Worm (Caenorhabditis elegans): ENCODE results near the gene Y57G7A.11.

Gene Y57G7A.11

ce11 chrII:1275439-1275838, 1.2 kb downstream of the Y57G7A.11 start, which contains the start of gene Y57G7A.5:
Y57G7A.5 (minus strand) TSS chrII:1275539.
- no peak for TF ChIP-seq sem-2 (GFP tag; optimal IDR thresholded peaks at IDR 0.05)
- no peak for TF ChIP-seq hlh-1 (tag; optimal IDR thresholded peaks at IDR 0.05)
- TF ChIP-seq mls-2 (tag; optimal IDR thresholded peaks at IDR 0.05) = no peak
- TF ChIP-seq nhr-76 (tag; optimal IDR thresholded peaks at IDR 0.05) = no peak
- no peak for TF ChIP-seq snpc-4 (tag; optimal IDR thresholded peaks at IDR 0.05)
- no peak for TF ChIP-seq blmp-1 (tag; optimal IDR thresholded peaks at IDR 0.05)
- TF ChIP-seq unc-39 (tag; optimal IDR thresholded peaks at IDR 0.05) = no peak
- TF ChIP-seq ces-1 (GFP tag; optimal IDR thresholded peaks at IDR 0.05) = no peak
- TF ChIP-seq mep-1 (tag; optimal IDR thresholded peaks at IDR 0.05) = no peak
- no peak for TF ChIP-seq sptf-1 (tag; optimal IDR thresholded peaks at IDR 0.05)
- no peak for TF ChIP-seq pha-4 (tag; optimal IDR thresholded peaks at IDR 0.05)

ce11 chrII:1271814-1272213, 4.9 kb downstream of the Y57G7A.11 start, which contains the start of gene srw-66:
srw-66 (minus strand) TSS chrII:1271914.
- TF ChIP-seq blmp-1 (tag; optimal IDR thresholded peaks at IDR 0.05) (no peak), M03D4.4 (tag; optimal IDR thresholded peaks at IDR 0.05) (no peak), pha-4 (tag; optimal IDR thresholded peaks at IDR 0.05) (no peak), mab-5 (tag; optimal IDR thresholded peaks at IDR 0.05) (no peak), flh-1 (GFP tag; optimal IDR thresholded peaks at IDR 0.05) (no peak), snpc-4 (tag; optimal IDR thresholded peaks at IDR 0.05) (no peak), ceh-39 (tag; optimal IDR thresholded peaks at IDR 0.05) (no peak), unc-39 (tag; optimal IDR thresholded peaks at IDR 0.05) (no peak), lin-32 (GFP tag; optimal IDR thresholded peaks at IDR 0.05) (no peak), cnd-1 (tag; optimal IDR thresholded peaks at IDR 0.05) (no peak), nhr-12 (tag; optimal IDR thresholded peaks at IDR 0.05) (no peak), hlh-1 (tag; optimal IDR thresholded peaks at IDR 0.05) (no peak), tbx-8 (GFP tag; optimal IDR thresholded peaks at IDR 0.05) (no peak)

- no peak for TF ChIP-seq zip-8 (tag; optimal IDR thresholded peaks at IDR 0.05)
- no peak for TF ChIP-seq lsy-2 (tag; optimal IDR thresholded peaks at IDR 0.05)
- no peak for TF ChIP-seq nhr-28 (tag; optimal IDR thresholded peaks at IDR 0.05)
- no peak for TF ChIP-seq drap-1 (GFP tag; optimal IDR thresholded peaks at IDR 0.05)
- no peak for TF ChIP-seq nhr-12 (tag; optimal IDR thresholded peaks at IDR 0.05)
- no peak for TF ChIP-seq ceh-83 (GFP tag; optimal IDR thresholded peaks at IDR 0.05)
- TF ChIP-seq elt-1 (tag; optimal IDR thresholded peaks at IDR 0.05; ENCODE audit: borderline replicate concordance, insufficient read depth) = no peak
- TF ChIP-seq flh-1 (GFP tag; optimal IDR thresholded peaks at IDR 0.05) = no peak
- no peak for TF ChIP-seq lin-32 (GFP tag; optimal IDR thresholded peaks at IDR 0.05)
- TF ChIP-seq bed-3 (GFP tag; optimal IDR thresholded peaks at IDR 0.05) = no peak
Observed at ce11 chrII:1266790-1267189, 9.9 kb downstream of the Y57G7A.11 start, which contains the start of gene oac-30. oac-30 (minus strand) TSS chrII:1266890.

ce11 chrII:1258634-1259033, 18.0 kb downstream of the Y57G7A.11 start, which contains the start of gene clpr-2:
clpr-2 (plus strand) TSS chrII:1258934.
- TF ChIP-seq mls-2 (tag; optimal IDR thresholded peaks at IDR 0.05) = no peak
- TF ChIP-seq sptf-1 (tag; optimal IDR thresholded peaks at IDR 0.05) = no peak
- TF ChIP-seq mab-5 (tag; optimal IDR thresholded peaks at IDR 0.05) = no peak
- no peak for TF ChIP-seq blmp-1 (tag; optimal IDR thresholded peaks at IDR 0.05)
- TF ChIP-seq hlh-1 (tag; optimal IDR thresholded peaks at IDR 0.05) = no peak
- no peak for TF ChIP-seq ceh-39 (tag; optimal IDR thresholded peaks at IDR 0.05)
- TF ChIP-seq unc-39 (tag; optimal IDR thresholded peaks at IDR 0.05) = no peak
- TF ChIP-seq nhr-2 (tag; optimal IDR thresholded peaks at IDR 0.05) = no peak
- no peak for TF ChIP-seq ceh-43 (GFP tag; optimal IDR thresholded peaks at IDR 0.05)
- no peak for TF ChIP-seq bed-3 (GFP tag; optimal IDR thresholded peaks at IDR 0.05)
- TF ChIP-seq lin-13 (tag; optimal IDR thresholded peaks at IDR 0.05) = no peak
- TF ChIP-seq nhr-28 (tag; optimal IDR thresholded peaks at IDR 0.05) = no peak

- TF ChIP-seq nhr-2 (tag; optimal IDR thresholded peaks at IDR 0.05) (no peak), ceh-43 (GFP tag; optimal IDR thresholded peaks at IDR 0.05) (no peak), unc-120 (tag; optimal IDR thresholded peaks at IDR 0.05; ENCODE audit: poor library complexity, severe bottlenecking) (no peak), bed-3 (GFP tag; optimal IDR thresholded peaks at IDR 0.05) (no peak), M03D4.4 (tag; optimal IDR thresholded peaks at IDR 0.05) (no peak)
Observed at ce11 chrII:1256742-1257141, 19.9 kb downstream of the Y57G7A.11 start.

ce11 chrII:1255637-1256036, 21.0 kb downstream of the Y57G7A.11 start, which contains the start of gene clec-119:
clec-119 (plus strand) TSS chrII:1255937.
- TF ChIP-seq ham-2 (GFP tag; optimal IDR thresholded peaks at IDR 0.05) (no peak), snpc-4 (tag; optimal IDR thresholded peaks at IDR 0.05) (no peak)

Data from whole organism, mixed stage, embryonic.